Worm (Caenorhabditis elegans): ENCODE measurements around the gene dpy-1.

Gene dpy-1

DNA sequence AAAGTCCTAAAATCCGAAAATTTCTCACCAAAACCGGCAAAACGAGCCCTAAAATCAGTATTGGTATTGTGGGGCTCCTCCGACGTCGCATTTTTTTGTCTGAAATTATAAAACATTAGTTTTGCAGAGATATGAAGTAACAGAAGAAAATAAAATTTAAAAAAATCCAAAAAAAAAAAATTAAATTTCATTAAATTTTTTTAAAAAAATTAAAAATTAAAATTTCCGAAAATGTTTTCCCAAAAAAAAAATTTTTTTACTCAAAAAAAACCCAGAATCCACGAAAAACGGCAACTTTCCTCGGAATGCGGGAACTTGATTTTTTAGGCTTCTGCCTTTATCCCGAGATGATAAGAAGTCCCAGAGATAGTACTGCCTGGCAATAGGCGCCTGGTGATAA, at the start of gene dpy-1:
dpy-1 (minus strand) TSS at position 101 of the 400 bp plus-strand sequence.
- no peak for TF ChIP-seq T26A5.8 (tag; optimal IDR thresholded peaks at IDR 0.05)

DNA sequence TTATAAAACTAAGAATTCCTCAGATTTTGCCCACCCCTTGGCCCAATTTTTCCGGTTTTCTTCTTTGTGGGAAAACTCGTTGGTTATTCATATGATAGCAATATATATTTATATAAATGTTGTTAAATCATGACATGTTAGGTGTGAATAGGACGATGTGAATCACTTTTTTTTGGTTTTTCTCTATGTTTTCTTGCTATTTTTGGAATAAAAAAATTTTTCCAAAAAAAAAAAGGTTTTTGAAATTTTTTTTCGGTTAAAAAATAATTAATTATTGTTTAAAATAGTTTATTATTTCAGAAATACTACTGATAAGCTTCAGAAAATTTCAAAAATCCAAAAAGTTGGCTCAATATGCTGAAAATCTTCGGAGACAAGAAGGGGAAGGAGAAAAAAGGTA, 44.6 kb upstream of the dpy-1 start, which contains the start of gene Y48G9A.9:
Y48G9A.9 (plus strand) TSS at position 301 of the 400 bp plus-strand sequence.
- TF ChIP-seq hmg-20 (GFP tag; IDR thresholded peaks at IDR 0.05) = no peak
- TF ChIP-seq nhr-120 (GFP tag; IDR thresholded peaks at IDR 0.05) = no peak
- TF ChIP-seq cebp-1 (GFP tag; IDR thresholded peaks at IDR 0.05) = no peak
- TF ChIP-seq cebp-1 (tag; optimal IDR thresholded peaks at IDR 0.05) = no peak
- no peak for TF ChIP-seq F52B5.7 (tag; optimal IDR thresholded peaks at IDR 0.05)
- no peak for TF ChIP-seq F33H1.4 (GFP tag; IDR thresholded peaks at IDR 0.05)
- no peak for TF ChIP-seq zfh-2 (GFP tag; conservative IDR thresholded peaks at IDR 0.05)
- TF ChIP-seq F37B4.10 (GFP tag; IDR thresholded peaks at IDR 0.05) = no peak
- TF ChIP-seq lsy-27 (tag; optimal IDR thresholded peaks at IDR 0.05; ENCODE audit: borderline replicate concordance, insufficient read depth) = no peak
- TF ChIP-seq zim-3 (tag; optimal IDR thresholded peaks at IDR 0.05) = no peak
- no peak for TF ChIP-seq chd-7 (tag; optimal IDR thresholded peaks at IDR 0.05)
- TF ChIP-seq dpl-1 (GFP tag; optimal IDR thresholded peaks at IDR 0.05) = no peak
- no peak for TF ChIP-seq Y67H2A.10 (GFP tag; conservative IDR thresholded peaks at IDR 0.05)
- TF ChIP-seq C06A6.2 (GFP tag; conservative IDR thresholded peaks at IDR 0.05) = no peak
- TF ChIP-seq nhr-90 (tag; optimal IDR thresholded peaks at IDR 0.05) = no peak

DNA sequence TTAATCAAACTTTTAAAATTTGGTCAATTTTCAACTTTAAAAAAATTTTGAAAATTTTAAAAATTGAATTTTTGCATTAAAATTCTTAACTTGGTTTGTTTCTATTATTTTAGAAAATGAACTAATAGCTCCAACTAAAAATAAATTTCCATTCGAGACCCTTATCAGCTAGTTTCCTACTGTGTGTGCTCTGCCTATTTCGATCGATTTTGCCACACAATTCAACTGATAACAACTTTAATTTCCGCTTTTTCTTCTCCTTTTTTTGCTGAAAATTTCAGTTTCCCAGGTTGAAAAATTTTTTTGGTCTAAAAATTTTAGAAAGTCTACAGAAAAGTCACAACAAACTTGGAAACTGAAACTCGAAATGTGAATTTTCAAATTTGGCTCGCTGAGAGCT, 43.6 kb upstream of the dpy-1 start:
- TF ChIP-seq F57A8.1 (GFP tag; optimal IDR thresholded peaks at IDR 0.05) = no peak
- TF ChIP-seq hmg-1.2 (GFP tag; IDR thresholded peaks at IDR 0.05) = no peak
- TF ChIP-seq ztf-28 (GFP tag; IDR thresholded peaks at IDR 0.05) = no peak
- no peak for TF ChIP-seq B0261.1 (tag; optimal IDR thresholded peaks at IDR 0.05)
- TF ChIP-seq nhr-80 (tag; optimal IDR thresholded peaks at IDR 0.05) = peak; percentile 30
- TF ChIP-seq egrh-3 (GFP tag; IDR thresholded peaks at IDR 0.05) = no peak

DNA sequence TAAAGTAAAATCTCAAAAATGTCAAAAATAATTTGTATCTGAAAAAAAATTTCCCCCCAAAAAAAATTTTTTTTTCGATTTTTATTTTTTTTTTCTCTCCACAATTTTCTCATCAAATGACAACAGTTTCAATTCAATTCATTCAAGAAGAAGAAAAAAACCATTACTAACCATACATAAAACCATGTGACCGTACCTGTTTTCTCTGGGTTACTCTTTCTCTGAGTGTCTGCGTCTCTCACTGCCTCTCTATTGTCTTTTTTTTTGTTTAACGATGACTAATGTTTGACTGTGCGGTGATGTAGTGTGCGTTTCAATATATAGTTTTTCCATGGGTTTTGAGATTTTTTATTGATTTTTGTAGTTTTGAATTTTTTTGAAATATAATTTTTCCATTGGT, 42.9 kb upstream of the dpy-1 start:
- TF ChIP-seq lsy-27 (tag; optimal IDR thresholded peaks at IDR 0.05; ENCODE audit: borderline replicate concordance, insufficient read depth) (no peak), nfyb-1 (GFP tag; IDR thresholded peaks at IDR 0.05) (0 out of 2 replicates have a peak, but pooled peaks have one; percentile 17), F57A8.1 (GFP tag; optimal IDR thresholded peaks at IDR 0.05) (no peak), ZK185.1 (tag; optimal IDR thresholded peaks at IDR 0.05; ENCODE audit: poor library complexity, severe bottlenecking) (no peak), rec-8 (tag; optimal IDR thresholded peaks at IDR 0.05) (no peak), ztf-22 (GFP tag; optimal IDR thresholded peaks at IDR 0.05) (no peak), let-526 (GFP tag; IDR thresholded peaks at IDR 0.05) (no peak), C17E4.6 (GFP tag; IDR thresholded peaks at IDR 0.05) (no peak), attf-5 (GFP tag; optimal IDR thresholded peaks at IDR 0.05) (peak; percentile 68), egl-44 (GFP tag; IDR thresholded peaks at IDR 0.05) (no peak), mxl-1 (tag; optimal IDR thresholded peaks at IDR 0.05) (no peak), zfh-2 (GFP tag; conservative IDR thresholded peaks at IDR 0.05) (no peak), Y53G8AR.9 (GFP tag; conservative IDR thresholded peaks at IDR 0.05) (no peak), tbx-9 (tag; optimal IDR thresholded peaks at IDR 0.05; ENCODE audit: borderline replicate concordance) (no peak), ets-4 (GFP tag; optimal IDR thresholded peaks at IDR 0.05) (no peak), B0336.3 (GFP tag; IDR thresholded peaks at IDR 0.05) (no peak), snpc-1.3 (tag; optimal IDR thresholded peaks at IDR 0.05; ENCODE audit: insufficient read depth) (no peak), Y53F4B.3 (GFP tag; IDR thresholded peaks at IDR 0.05) (no peak), nhr-27 (tag; optimal IDR thresholded peaks at IDR 0.05) (no peak), B0035.1 (tag; optimal IDR thresholded peaks at IDR 0.05) (no peak), die-1 (tag; optimal IDR thresholded peaks at IDR 0.05) (no peak), ama-1 (optimal IDR thresholded peaks at IDR 0.05) (no peak), ama-1 (GFP tag; optimal IDR thresholded peaks at IDR 0.05) (no peak), T07F8.4 (tag; optimal IDR thresholded peaks at IDR 0.05) (no peak), madf-8 (GFP tag; conservative IDR thresholded peaks at IDR 0.05) (no peak), B0261.1 (tag; optimal IDR thresholded peaks at IDR 0.05) (no peak), repo-1 (tag; optimal IDR thresholded peaks at IDR 0.05) (no peak)
